Fruit fly (Drosophila melanogaster): ENCODE data around the gene Coprox.
A peak's percentile ranks its signal among the peaks of the same experiment; 100 is the strongest.

Gene Coprox

dm6 chr2L:6964632-6965031 lies 411 bp downstream of the Coprox start:
- no peak for TF ChIP-seq sage (GFP tag; optimal IDR thresholded peaks at IDR 0.05)
- TF ChIP-seq brk (GFP tag; optimal IDR thresholded peaks at IDR 0.05): no peak
- no peak for TF ChIP-seq Hr78 (GFP tag; optimal IDR thresholded peaks at IDR 0.05)
- TF ChIP-seq h (GFP tag; optimal IDR thresholded peaks at IDR 0.05): no peak
- TF ChIP-seq sv (GFP tag; optimal IDR thresholded peaks at IDR 0.05): no peak
- TF ChIP-seq Rel (GFP tag; optimal IDR thresholded peaks at IDR 0.05): no peak
- TF ChIP-seq Rel (tag; optimal IDR thresholded peaks at IDR 0.05): no peak
- no peak for TF ChIP-seq HLH106 (tag; optimal IDR thresholded peaks at IDR 0.05)

- TF ChIP-seq psq (GFP tag; optimal IDR thresholded peaks at IDR 0.05) (peak; percentile 11), N (GFP tag; optimal IDR thresholded peaks at IDR 0.05) (peak; percentile 31), foxo (GFP tag; optimal IDR thresholded peaks at IDR 0.05) (no peak), Sp1 (GFP tag; optimal IDR thresholded peaks at IDR 0.05) (peak; percentile 17), Rel (GFP tag; optimal IDR thresholded peaks at IDR 0.05) (no peak), Rel (tag; optimal IDR thresholded peaks at IDR 0.05) (peak; percentile 37), HLH106 (tag; optimal IDR thresholded peaks at IDR 0.05) (peak; percentile 3), ey (GFP tag; optimal IDR thresholded peaks at IDR 0.05) (no peak)
Measured at dm6 chr2L:6966309-6966708, 2.1 kb downstream of the Coprox start.

dm6 chr2L:6967422-6968012 lies 3.3 kb downstream of the Coprox start, which contains the start of gene Sumo:
Gene Sumo (minus strand): TSS chr2L:6967644.
- TF ChIP-seq HLH106 (tag; optimal IDR thresholded peaks at IDR 0.05): peak; percentile 11
- TF ChIP-seq woc (GFP tag; optimal IDR thresholded peaks at IDR 0.05): peak; percentile 47
- TF ChIP-seq CG32264 (GFP tag; optimal IDR thresholded peaks at IDR 0.05): no peak
- no peak for TF ChIP-seq lola (GFP tag; optimal IDR thresholded peaks at IDR 0.05)
- TF ChIP-seq pan (optimal IDR thresholded peaks at IDR 0.05): no peak
- TF ChIP-seq Rel (GFP tag; optimal IDR thresholded peaks at IDR 0.05): no peak
- TF ChIP-seq Rel (tag; optimal IDR thresholded peaks at IDR 0.05): peak; percentile 13
- peak; percentile 94 for TF ChIP-seq Hr83 (GFP tag; optimal IDR thresholded peaks at IDR 0.05; ENCODE audit: poor library complexity, severe bottlenecking)
- no peak for TF ChIP-seq ey (GFP tag; optimal IDR thresholded peaks at IDR 0.05)
- no peak for TF ChIP-seq tai (GFP tag; optimal IDR thresholded peaks at IDR 0.05)
- no peak for TF ChIP-seq OdsH (GFP tag; optimal IDR thresholded peaks at IDR 0.05)
- no peak for TF ChIP-seq GATAd (GFP tag; optimal IDR thresholded peaks at IDR 0.05)
- peak; percentile 62 for TF ChIP-seq Jra (GFP tag; optimal IDR thresholded peaks at IDR 0.05)
- peak; percentile 21 for TF ChIP-seq Sp1 (GFP tag; optimal IDR thresholded peaks at IDR 0.05)
- TF ChIP-seq CrebA (GFP tag; optimal IDR thresholded peaks at IDR 0.05; ENCODE audit: borderline replicate concordance): no peak
- peak; percentile 22 for TF ChIP-seq rgr (GFP tag; optimal IDR thresholded peaks at IDR 0.05)
- TF ChIP-seq CG9705 (GFP tag; optimal IDR thresholded peaks at IDR 0.05): no peak

- TF ChIP-seq foxo (GFP tag; optimal IDR thresholded peaks at IDR 0.05) (peak in 1 of 2 experiments; percentile 47), rgr (GFP tag; optimal IDR thresholded peaks at IDR 0.05) (peak; percentile 56), psq (GFP tag; optimal IDR thresholded peaks at IDR 0.05) (peak; percentile 11), woc (GFP tag; optimal IDR thresholded peaks at IDR 0.05) (peak; percentile 82), OdsH (GFP tag; optimal IDR thresholded peaks at IDR 0.05) (peak; percentile 44), fru (GFP tag; optimal IDR thresholded peaks at IDR 0.05) (peak; percentile 53), ey (GFP tag; optimal IDR thresholded peaks at IDR 0.05) (peak; percentile 23), pan (optimal IDR thresholded peaks at IDR 0.05) (no peak), CrebA (GFP tag; optimal IDR thresholded peaks at IDR 0.05; ENCODE audit: borderline replicate concordance) (no peak), Abd-B (GFP tag; optimal IDR thresholded peaks at IDR 0.05) (no peak), sv (GFP tag; optimal IDR thresholded peaks at IDR 0.05) (peak; percentile 13), Sp1 (GFP tag; optimal IDR thresholded peaks at IDR 0.05) (peak; percentile 32), Hr83 (GFP tag; optimal IDR thresholded peaks at IDR 0.05; ENCODE audit: poor library complexity, severe bottlenecking) (peak; percentile 39), CG32264 (GFP tag; optimal IDR thresholded peaks at IDR 0.05) (peak; percentile 7), h (GFP tag; optimal IDR thresholded peaks at IDR 0.05) (peak; percentile 76)
Measured at dm6 chr2L:6968013-6968517, 3.8 kb downstream of the Coprox start.

dm6 chr2L:6970813-6971212 lies 6.6 kb downstream of the Coprox start:
- TF ChIP-seq Sp1 (GFP tag; optimal IDR thresholded peaks at IDR 0.05): no peak
- TF ChIP-seq Dfd (GFP tag; optimal IDR thresholded peaks at IDR 0.05): no peak
- TF ChIP-seq sv (GFP tag; optimal IDR thresholded peaks at IDR 0.05): no peak
- TF ChIP-seq br (GFP tag; optimal IDR thresholded peaks at IDR 0.05): no peak
- TF ChIP-seq Hr83 (GFP tag; optimal IDR thresholded peaks at IDR 0.05; ENCODE audit: poor library complexity, severe bottlenecking): no peak
- TF ChIP-seq pan (optimal IDR thresholded peaks at IDR 0.05): no peak
- no peak for TF ChIP-seq h (GFP tag; optimal IDR thresholded peaks at IDR 0.05)
- no peak for TF ChIP-seq Rel (GFP tag; optimal IDR thresholded peaks at IDR 0.05)
- TF ChIP-seq Rel (tag; optimal IDR thresholded peaks at IDR 0.05): no peak
- no peak for TF ChIP-seq Mio (GFP tag; optimal IDR thresholded peaks at IDR 0.05)
- TF ChIP-seq CG32264 (GFP tag; optimal IDR thresholded peaks at IDR 0.05): no peak
- TF ChIP-seq Vsx2 (GFP tag; optimal IDR thresholded peaks at IDR 0.05; ENCODE audit: partially characterized antibody): no peak
- no peak for TF ChIP-seq ey (GFP tag; optimal IDR thresholded peaks at IDR 0.05)

Data from whole organism, wandering third instar larva.